Worm (Caenorhabditis elegans): ENCODE data around the gene clec-57.
A peak's percentile ranks its signal among the peaks of the same experiment; 100 is the strongest.

The clec-57 gene

ce11 chrV:14468931-14469330, at the start of gene clec-57:
Gene clec-57 (plus strand): TSS chrV:14469231.
- TF ChIP-seq zag-1 (tag; optimal IDR thresholded peaks at IDR 0.05) (no peak), fkh-10 (GFP tag; optimal IDR thresholded peaks at IDR 0.05) (no peak), ama-1 (optimal IDR thresholded peaks at IDR 0.05) (no peak), ceh-28 (tag; optimal IDR thresholded peaks at IDR 0.05) (no peak), pqm-1 (tag; optimal IDR thresholded peaks at IDR 0.05) (no peak), ZK546.5 (tag; optimal IDR thresholded peaks at IDR 0.05) (no peak), mdl-1 (tag; optimal IDR thresholded peaks at IDR 0.05) (no peak), nhr-28 (tag; optimal IDR thresholded peaks at IDR 0.05) (no peak), nfya-1 (tag; optimal IDR thresholded peaks at IDR 0.05; ENCODE audit: insufficient read depth) (no peak), unc-39 (tag; optimal IDR thresholded peaks at IDR 0.05) (no peak), egl-5 (tag; optimal IDR thresholded peaks at IDR 0.05) (no peak), aly-2 (tag; optimal IDR thresholded peaks at IDR 0.05) (no peak)

- no peak for TF ChIP-seq elt-1 (tag; optimal IDR thresholded peaks at IDR 0.05)
Measured at ce11 chrV:14419855-14420254, 49.2 kb upstream of the clec-57 start.

ce11 chrV:14421325-14421724, 47.7 kb upstream of the clec-57 start, which contains the start of gene dhs-22:
Gene dhs-22 (minus strand): TSS chrV:14421440.
- TF ChIP-seq nfya-1 (tag; optimal IDR thresholded peaks at IDR 0.05; ENCODE audit: insufficient read depth), result no peak
- peak; percentile 36 for TF ChIP-seq elt-2 (tag; optimal IDR thresholded peaks at IDR 0.05)
- peak; percentile 10 for TF ChIP-seq pha-4 (tag; optimal IDR thresholded peaks at IDR 0.05)

ce11 chrV:14422317-14422716, 46.7 kb upstream of the clec-57 start, which contains the start of gene pas-1:
Gene pas-1 (minus strand): TSS chrV:14422618.
- TF ChIP-seq ama-1 (optimal IDR thresholded peaks at IDR 0.05) (no peak), tbx-2 (tag; optimal IDR thresholded peaks at IDR 0.05) (no peak), fkh-10 (GFP tag; optimal IDR thresholded peaks at IDR 0.05) (no peak), elt-2 (tag; optimal IDR thresholded peaks at IDR 0.05) (peak; percentile 6)

ce11 chrV:14423268-14423667, 45.8 kb upstream of the clec-57 start, which contains the start of gene rpoa-12:
Gene rpoa-12 (minus strand): TSS chrV:14423304.
- TF ChIP-seq nhr-76 (tag; optimal IDR thresholded peaks at IDR 0.05), result no peak
- no peak for TF ChIP-seq egl-5 (tag; optimal IDR thresholded peaks at IDR 0.05)
- no peak for TF ChIP-seq nhr-11 (tag; optimal IDR thresholded peaks at IDR 0.05)
- TF ChIP-seq lin-15B (tag; optimal IDR thresholded peaks at IDR 0.05), result peak; percentile 64
- TF ChIP-seq elt-2 (tag; optimal IDR thresholded peaks at IDR 0.05), result no peak
- TF ChIP-seq lsy-12 (tag; optimal IDR thresholded peaks at IDR 0.05), result no peak
- TF ChIP-seq nhr-237 (tag; optimal IDR thresholded peaks at IDR 0.05), result no peak
- no peak for TF ChIP-seq unc-62 (GFP tag; optimal IDR thresholded peaks at IDR 0.05)
- TF ChIP-seq hmg-11 (tag; optimal IDR thresholded peaks at IDR 0.05), result no peak
- TF ChIP-seq pha-4 (tag; optimal IDR thresholded peaks at IDR 0.05), result peak; percentile 52
- TF ChIP-seq aly-2 (tag; optimal IDR thresholded peaks at IDR 0.05), result no peak
- no peak for TF ChIP-seq mml-1 (tag; optimal IDR thresholded peaks at IDR 0.05)
- TF ChIP-seq elt-3 (tag; optimal IDR thresholded peaks at IDR 0.05), result no peak
- peak; percentile 24 for TF ChIP-seq snpc-4 (tag; optimal IDR thresholded peaks at IDR 0.05)
- TF ChIP-seq ZK546.5 (tag; optimal IDR thresholded peaks at IDR 0.05), result no peak
- no peak for TF ChIP-seq mdl-1 (tag; optimal IDR thresholded peaks at IDR 0.05)
- no peak for TF ChIP-seq zag-1 (tag; optimal IDR thresholded peaks at IDR 0.05)
- TF ChIP-seq ztf-11 (tag; optimal IDR thresholded peaks at IDR 0.05), result no peak
- peak; percentile 46 for TF ChIP-seq nfya-1 (tag; optimal IDR thresholded peaks at IDR 0.05; ENCODE audit: insufficient read depth)
- no peak for TF ChIP-seq egl-27 (tag; optimal IDR thresholded peaks at IDR 0.05)
- peak; percentile 98 for TF ChIP-seq skn-1 (tag; optimal IDR thresholded peaks at IDR 0.05)
- TF ChIP-seq ama-1 (optimal IDR thresholded peaks at IDR 0.05), result no peak
- TF ChIP-seq nhr-43 (tag; optimal IDR thresholded peaks at IDR 0.05; ENCODE audit: poor library complexity, severe bottlenecking), result peak; percentile 19
- TF ChIP-seq ceh-82 (tag; optimal IDR thresholded peaks at IDR 0.05), result no peak
- TF ChIP-seq fos-1 (tag; optimal IDR thresholded peaks at IDR 0.05), result no peak
- no peak for TF ChIP-seq fkh-10 (GFP tag; optimal IDR thresholded peaks at IDR 0.05)
- peak; percentile 68 for TF ChIP-seq nhr-25 (tag; optimal IDR thresholded peaks at IDR 0.05)
- no peak for TF ChIP-seq tbx-2 (tag; optimal IDR thresholded peaks at IDR 0.05)
- TF ChIP-seq nhr-28 (tag; optimal IDR thresholded peaks at IDR 0.05), result no peak
- no peak for TF ChIP-seq unc-39 (tag; optimal IDR thresholded peaks at IDR 0.05)
- peak; percentile 51 for TF ChIP-seq nhr-23 (tag; optimal IDR thresholded peaks at IDR 0.05)
- TF ChIP-seq lin-39 (tag; optimal IDR thresholded peaks at IDR 0.05), result no peak
- no peak for TF ChIP-seq ceh-28 (tag; optimal IDR thresholded peaks at IDR 0.05)
- no peak for TF ChIP-seq ztf-4 (tag; optimal IDR thresholded peaks at IDR 0.05)
- TF ChIP-seq jun-1 (tag; optimal IDR thresholded peaks at IDR 0.05), result no peak
- no peak for TF ChIP-seq R02D3.7 (tag; optimal IDR thresholded peaks at IDR 0.05)
- no peak for TF ChIP-seq ceh-9 (tag; optimal IDR thresholded peaks at IDR 0.05)
- TF ChIP-seq nhr-77 (tag; optimal IDR thresholded peaks at IDR 0.05), result no peak
- TF ChIP-seq eor-1 (tag; optimal IDR thresholded peaks at IDR 0.05), result no peak
- TF ChIP-seq daf-12 (tag; optimal IDR thresholded peaks at IDR 0.05), result no peak
- TF ChIP-seq nhr-67 (tag; optimal IDR thresholded peaks at IDR 0.05), result no peak
- no peak for TF ChIP-seq nhr-12 (tag; optimal IDR thresholded peaks at IDR 0.05)
